Fruit fly (Drosophila melanogaster) whole organism, embryonic: ENCODE data around the gene CG31952.

Experiments
- B-H2 ChIP-seq: fragments of 200-800 bp; sonication (Bioruptor generic); optimal IDR thresholded peaks from 2 replicates; lab custom pipeline; 2018; ENCODE audit warnings: missing biosample characterization, mild to moderate bottlenecking, missing genetic modification characterization
- BEAF-32 ChIP-seq: fragments of 200-800 bp; sonication (Bioruptor generic); optimal IDR thresholded peaks from 3 replicates; lab custom pipeline; 2017; ENCODE audit warnings: missing biosample characterization, missing genetic modification characterization, mild to moderate bottlenecking, moderate library complexity, missing genetic modification reagents
- Bgb ChIP-seq: fragments of 200-800 bp; sonication (Bioruptor generic); IDR thresholded peaks from 2 replicates; pipeline ENCODE4 v1.3.6; 2022; ENCODE audit warnings: missing biosample characterization, missing genetic modification characterization; ENCODE audit not compliant: partially characterized antibody
- CG1024 ChIP-seq: fragments of 200-800 bp; sonication (Bioruptor generic); IDR thresholded peaks from 2 replicates; pipeline ENCODE4 v1.3.6; 2022; ENCODE audit warnings: missing biosample characterization, missing genetic modification characterization
- CG11093 ChIP-seq: fragments of 200-800 bp; sonication (Bioruptor generic); IDR thresholded peaks from 3 replicates; pipeline ENCODE4 v1.3.6; 2022; ENCODE audit warnings: missing biosample characterization, missing genetic modification characterization
- CG12659 ChIP-seq: fragments of 200-800 bp; sonication (Bioruptor generic); optimal IDR thresholded peaks from 3 replicates; lab custom pipeline; 2017; ENCODE audit warnings: mild to moderate bottlenecking, missing biosample characterization, missing genetic modification reagents, missing genetic modification characterization
- CG14014 ChIP-seq: fragments of 200-800 bp; sonication (Bioruptor generic); IDR thresholded peaks from 2 replicates; pipeline ENCODE4 v1.3.6; 2022; ENCODE audit warnings: missing biosample characterization, missing genetic modification characterization
- CG15479 ChIP-seq: fragments of 200-800 bp; sonication (Bioruptor generic); optimal IDR thresholded peaks from 3 replicates; lab custom pipeline; 2019; ENCODE audit warnings: missing biosample characterization, mild to moderate bottlenecking, missing genetic modification characterization, moderate library complexity
- CG15696 ChIP-seq: fragments of 200-800 bp; sonication (Bioruptor generic); optimal IDR thresholded peaks from 2 replicates; lab custom pipeline; 2019; ENCODE audit warnings: missing biosample characterization, mild to moderate bottlenecking, missing genetic modification characterization, moderate library complexity
- CG1603 ChIP-seq: fragments of 200-800 bp; sonication (Bioruptor generic); optimal IDR thresholded peaks from 2 replicates; lab custom pipeline; 2019; ENCODE audit warnings: missing biosample characterization, mild to moderate bottlenecking, missing genetic modification characterization, moderate library complexity
- CG16813 ChIP-seq: fragments of 200-800 bp; sonication (Bioruptor generic); IDR thresholded peaks from 3 replicates; pipeline ENCODE4 v1.3.6; 2022; ENCODE audit warnings: missing biosample characterization, missing genetic modification characterization; ENCODE audit not compliant: partially characterized antibody
- CG17186 ChIP-seq: fragments of 200-800 bp; sonication (Bioruptor generic); optimal IDR thresholded peaks from 3 replicates; lab custom pipeline; 2017; ENCODE audit warnings: missing biosample characterization, missing genetic modification reagents, missing genetic modification characterization
- CG17612 ChIP-seq: fragments of 200-800 bp; sonication (Bioruptor generic); IDR thresholded peaks from 2 replicates; pipeline ENCODE4 v1.3.6; 2022; ENCODE audit warnings: missing biosample characterization, missing genetic modification characterization
- CG2116 ChIP-seq: fragments of 200-800 bp; sonication (Bioruptor generic); optimal IDR thresholded peaks from 3 replicates; lab custom pipeline; 2018; ENCODE audit warnings: missing biosample characterization, mild to moderate bottlenecking, missing genetic modification characterization
- CG33213 ChIP-seq: fragments of 200-800 bp; sonication (Bioruptor generic); optimal IDR thresholded peaks from 3 replicates; lab custom pipeline; 2016; ENCODE audit warnings: missing biosample characterization, missing genetic modification characterization
- CG34422 ChIP-seq: fragments of 200-800 bp; sonication (Bioruptor generic); IDR thresholded peaks from 3 replicates; pipeline ENCODE4 v1.3.6; 2022; ENCODE audit warnings: missing biosample characterization, missing genetic modification characterization
- CG3995 ChIP-seq: fragments of 200-800 bp; sonication (Bioruptor generic); optimal IDR thresholded peaks from 3 replicates; lab custom pipeline; 2016; ENCODE audit warnings: missing biosample characterization, missing genetic modification characterization
- CG42726 ChIP-seq: fragments of 200-800 bp; sonication (Bioruptor generic); IDR thresholded peaks from 2 replicates; pipeline ENCODE4 v1.3.6; 2022; ENCODE audit warnings: missing biosample characterization, missing genetic modification characterization; ENCODE audit not compliant: partially characterized antibody
- CG5953 ChIP-seq: fragments of 200-800 bp; sonication (Bioruptor generic); IDR thresholded peaks from 2 replicates; pipeline ENCODE4 v1.3.6; 2022; ENCODE audit warnings: missing biosample characterization, missing genetic modification characterization
- CG6791 ChIP-seq: fragments of 200-800 bp; sonication (Bioruptor generic); IDR thresholded peaks from 3 replicates; pipeline ENCODE4 v1.3.6; 2022; ENCODE audit warnings: missing biosample characterization, missing genetic modification characterization; ENCODE audit not compliant: partially characterized antibody
- CTCF ChIP-seq: fragments of 200-800 bp; sonication (Bioruptor generic); optimal IDR thresholded peaks from 2 replicates; lab custom pipeline; 2017; ENCODE audit warnings: missing biosample characterization, mild to moderate bottlenecking, missing genetic modification characterization, moderate library complexity
- Dp ChIP-seq: fragments of 200-800 bp; sonication (Bioruptor generic); optimal IDR thresholded peaks from 2 replicates; lab custom pipeline; 2018; ENCODE audit warnings: missing biosample characterization, mild to moderate bottlenecking, missing genetic modification characterization, moderate library complexity
- Ets97D ChIP-seq: fragments of 200-800 bp; sonication (Bioruptor generic); optimal IDR thresholded peaks from 3 replicates; lab custom pipeline; 2016; ENCODE audit warnings: missing biosample characterization, missing genetic modification characterization
- GATAe ChIP-seq: fragments of 200-800 bp; sonication (Bioruptor generic); conservative IDR thresholded peaks from 2 replicates; pipeline ENCODE4 v1.3.6; 2022; ENCODE audit warnings: missing biosample characterization, missing genetic modification characterization
- HmgD ChIP-seq: fragments of 200-800 bp; sonication (Bioruptor generic); optimal IDR thresholded peaks from 3 replicates; lab custom pipeline; 2016; ENCODE audit warnings: missing biosample characterization, missing genetic modification characterization
- MESR4 ChIP-seq: fragments of 200-800 bp; sonication (Bioruptor generic); optimal IDR thresholded peaks from 2 replicates; lab custom pipeline; 2018; ENCODE audit warnings: missing biosample characterization, mild to moderate bottlenecking, missing genetic modification characterization, moderate library complexity
- Myb ChIP-seq: fragments of 200-800 bp; sonication (Bioruptor generic); optimal IDR thresholded peaks from 2 replicates; lab custom pipeline; 2016; ENCODE audit warnings: missing biosample characterization, missing genetic modification characterization
- Opbp ChIP-seq: fragments of 200-800 bp; sonication (Bioruptor generic); IDR thresholded peaks from 3 replicates; pipeline ENCODE4 v1.3.6; 2022; ENCODE audit warnings: missing biosample characterization, missing genetic modification characterization; ENCODE audit not compliant: partially characterized antibody
- Pdp1 ChIP-seq, 2 experiments: fragments of 200-800 bp; sonication (Bioruptor generic); optimal IDR thresholded peaks; 3 replicates each; lab custom pipeline; 2016; ENCODE audit warnings: missing biosample characterization in 2 of 2, missing genetic modification characterization in 2 of 2, mild to moderate bottlenecking in 1 of 2, moderate library complexity in 1 of 2
- Sin3A ChIP-seq: fragments of >200 bp; optimal IDR thresholded peaks from 2 replicates; lab custom pipeline; 2018
- Tbp ChIP-seq: fragments of >200 bp; optimal IDR thresholded peaks from 2 replicates; lab custom pipeline; 2018; ENCODE audit warnings: missing biosample characterization, missing genetic modification characterization
- YL-1 ChIP-seq: fragments of 200-800 bp; sonication (Bioruptor generic); optimal IDR thresholded peaks from 3 replicates; lab custom pipeline; 2017; ENCODE audit warnings: missing biosample characterization, mild to moderate bottlenecking, missing genetic modification characterization
- bbx ChIP-seq: fragments of 200-800 bp; sonication (Bioruptor generic); IDR thresholded peaks from 2 replicates; pipeline ENCODE4 v1.3.6; 2022; ENCODE audit warnings: missing biosample characterization, missing genetic modification characterization; ENCODE audit not compliant: partially characterized antibody
- bigmax ChIP-seq: fragments of 200-800 bp; sonication (Bioruptor generic); optimal IDR thresholded peaks from 2 replicates; lab custom pipeline; 2018; ENCODE audit warnings: missing biosample characterization, mild to moderate bottlenecking, missing genetic modification characterization
- chinmo ChIP-seq: fragments of 200-800 bp; sonication (Bioruptor generic); IDR thresholded peaks from 4 replicates; pipeline ENCODE4 v1.3.6; 2022; ENCODE audit warnings: missing biosample characterization, missing genetic modification characterization; ENCODE audit not compliant: partially characterized antibody
- chn ChIP-seq: fragments of 200-800 bp; sonication (Bioruptor generic); optimal IDR thresholded peaks from 2 replicates; lab custom pipeline; 2016; ENCODE audit warnings: missing biosample characterization, missing genetic modification characterization
- gfzf ChIP-seq: fragments of 200-800 bp; sonication (Bioruptor generic); optimal IDR thresholded peaks from 2 replicates; lab custom pipeline; 2016; ENCODE audit warnings: missing biosample characterization, mild to moderate bottlenecking, missing genetic modification characterization, moderate library complexity
- grn ChIP-seq: fragments of 200-800 bp; sonication (Bioruptor generic); optimal IDR thresholded peaks from 3 replicates; lab custom pipeline; 2017; ENCODE audit warnings: missing biosample characterization, missing genetic modification characterization
- gsb ChIP-seq: fragments of 200-800 bp; sonication (Bioruptor generic); IDR thresholded peaks from 2 replicates; pipeline ENCODE4 v1.3.6; 2022; ENCODE audit warnings: missing biosample characterization, missing genetic modification characterization
- hkb ChIP-seq, 2 experiments: fragments of 200-800 bp in 1 of 2; fragments of >200 bp in 1 of 2; sonication (Bioruptor generic) in 1 of 2; IDR thresholded peaks in 1 of 2; optimal IDR thresholded peaks in 1 of 2; 2 replicates each; pipeline versions ENCODE4 v1.3.6 to Lab custom; 2017 to 2022; ENCODE audit warnings: missing biosample characterization in 1 of 2, missing genetic modification characterization in 1 of 2
- insv ChIP-seq, 2 experiments: fragments of 200-800 bp; sonication (Bioruptor generic); optimal IDR thresholded peaks; 3 replicates each; lab custom pipeline; 2016 to 2018; ENCODE audit warnings: missing biosample characterization in 2 of 2, missing genetic modification characterization in 2 of 2
- nerfin-1 ChIP-seq: fragments of 200-800 bp; sonication (Bioruptor generic); optimal IDR thresholded peaks from 3 replicates; lab custom pipeline; 2019; ENCODE audit warnings: missing biosample characterization, mild to moderate bottlenecking, missing genetic modification characterization, moderate library complexity
- org-1 ChIP-seq: fragments of 200-800 bp; sonication (Bioruptor generic); optimal IDR thresholded peaks from 2 replicates; lab custom pipeline; 2017; ENCODE audit warnings: missing biosample characterization, missing genetic modification characterization
- phol ChIP-seq: fragments of 200-800 bp; sonication (Bioruptor generic); optimal IDR thresholded peaks from 3 replicates; lab custom pipeline; 2018; ENCODE audit warnings: missing biosample characterization, mild to moderate bottlenecking, missing genetic modification characterization, moderate library complexity
- ranshi ChIP-seq: fragments of 200-800 bp; sonication (Bioruptor generic); IDR thresholded peaks from 2 replicates; pipeline ENCODE4 v1.3.6; 2022; ENCODE audit warnings: missing biosample characterization, missing genetic modification characterization
- tup ChIP-seq: fragments of 200-800 bp; sonication (Bioruptor generic); optimal IDR thresholded peaks from 2 replicates; lab custom pipeline; 2016; ENCODE audit warnings: missing biosample characterization, mild to moderate bottlenecking, missing genetic modification characterization, moderate library complexity
- vnd ChIP-seq: fragments of 200-800 bp; sonication (Bioruptor generic); IDR thresholded peaks from 3 replicates; pipeline ENCODE4 v1.3.6; 2022; ENCODE audit warnings: missing biosample characterization, missing genetic modification characterization; ENCODE audit not compliant: partially characterized antibody

CG31952 gene

dm6 chr2L:3465918-3466727, 49.6 kb downstream of the CG31952 start, which contains the start of the genes msl-2 and ND-PDSW (continued):
- no peak for TF ChIP-seq tup
- TF ChIP-seq HmgD: peak; percentile 36
- no peak for TF ChIP-seq ranshi (GFP tag; lab: Robert Waterston, UW)
- TF ChIP-seq CG16813 (GFP tag; lab: Robert Waterston, UW): peak; percentile 45; the same call in 2 of the 3 replicates
- no peak for TF ChIP-seq CG11093 (GFP tag; lab: Robert Waterston, UW)
- TF ChIP-seq nerfin-1 (tag; lab: Kevin White, UChicago): peak; percentile 19
- peak; percentile 37 for TF ChIP-seq MESR4 (GFP tag; lab: Kevin White, UChicago)
- TF ChIP-seq phol (tag; lab: Kevin White, UChicago): peak; percentile 26
- peak; percentile 14 for TF ChIP-seq CTCF
- 0 out of 3 replicates have a peak, but pooled peaks have one; percentile 29 for TF ChIP-seq CG34422 (GFP tag; lab: Robert Waterston, UW)
- peak; percentile 42; the same call in 1 of the 3 replicates for TF ChIP-seq CG6791
- peak; percentile 62 for TF ChIP-seq CG12659
- TF ChIP-seq Ets97D: peak; percentile 20
- no peak for TF ChIP-seq org-1
- peak; percentile 51 for TF ChIP-seq CG2116
- TF ChIP-seq hkb (optimal IDR thresholded peaks at IDR 0.05; lab: Kevin White, UChicago): peak; percentile 64
- no peak for TF ChIP-seq hkb (GFP tag; IDR thresholded peaks at IDR 0.05; lab: Robert Waterston, UW)
- TF ChIP-seq insv (GFP tag; optimal IDR thresholded peaks at IDR 0.05; lab: Kevin White, UChicago): peak in 1 of 2 experiments; percentile 9
- peak; percentile 21; the same call in 1 of the 2 replicates for TF ChIP-seq bbx (GFP tag; lab: Robert Waterston, UW)
- no peak for TF ChIP-seq CG1024 (GFP tag; lab: Robert Waterston, UW)
- no peak for TF ChIP-seq chn (GFP tag; lab: Kevin White, UChicago)
- TF ChIP-seq YL-1 (GFP tag; lab: Kevin White, UChicago): peak; percentile 85
- peak; percentile 6 for TF ChIP-seq CG17186
- no peak for TF ChIP-seq CG1603
- TF ChIP-seq CG17612 (GFP tag; lab: Robert Waterston, UW): no peak
- peak; percentile 14 for TF ChIP-seq CG33213 (GFP tag; lab: Kevin White, UChicago)
- TF ChIP-seq CG3995 (GFP tag; lab: Kevin White, UChicago): peak; percentile 36
- 0 out of 4 replicates have a peak, but pooled peaks have one; percentile 65 for TF ChIP-seq chinmo
- TF ChIP-seq GATAe (GFP tag; lab: Robert Waterston, UW): no peak
- peak; percentile 9; the same call in 1 of the 2 replicates for TF ChIP-seq Bgb
- peak; percentile 57; the same call in 1 of the 2 replicates for TF ChIP-seq CG42726 (GFP tag; lab: Robert Waterston, UW)
- TF ChIP-seq CG14014: no peak
- TF ChIP-seq CG15479 (GFP tag; lab: Kevin White, UChicago): peak; percentile 5
- TF ChIP-seq CG15696 (tag; lab: Kevin White, UChicago): no peak
- TF ChIP-seq gsb (GFP tag; lab: Robert Waterston, UW): no peak
- no peak for TF ChIP-seq B-H2 (GFP tag; lab: Kevin White, UChicago)
- peak; percentile 98 for TF ChIP-seq gfzf (GFP tag; lab: Kevin White, UChicago)
- TF ChIP-seq Dp (GFP tag; lab: Kevin White, UChicago): peak; percentile 20
- peak; percentile 33 for TF ChIP-seq Myb (GFP tag; lab: Kevin White, UChicago)
- TF ChIP-seq vnd (GFP tag; lab: Robert Waterston, UW): no peak
- TF ChIP-seq Tbp: no peak
- no peak for TF ChIP-seq grn (GFP tag; lab: Kevin White, UChicago)
- peak in 1 of 2 experiments; percentile 96 for TF ChIP-seq Pdp1 (GFP tag; optimal IDR thresholded peaks at IDR 0.05; lab: Kevin White, UChicago)
- peak; percentile 45; the same call in 2 of the 3 replicates for TF ChIP-seq Opbp (GFP tag; lab: Robert Waterston, UW)
- TF ChIP-seq BEAF-32 (GFP tag; lab: Kevin White, UChicago): peak; percentile 42
- TF ChIP-seq bigmax (GFP tag; lab: Kevin White, UChicago): peak; percentile 92
- TF ChIP-seq CG5953 (GFP tag; lab: Robert Waterston, UW): no peak
- peak; percentile 74 for TF ChIP-seq Sin3A
- TF ChIP-seq, all 482 proteins: peak for 66
